Fruit fly (Drosophila melanogaster) S2 (cell line): ENCODE data around the gene CIA30.

Source experiments
- CG8478 ChIP-seq: fragments of >200 bp; optimal IDR thresholded peaks from 2 replicates; lab custom pipeline; 2018
- CTCF ChIP-seq, 2 experiments: fragments of >200 bp; optimal IDR thresholded peaks; 2 replicates each; lab custom pipeline; 2018

DNA sequence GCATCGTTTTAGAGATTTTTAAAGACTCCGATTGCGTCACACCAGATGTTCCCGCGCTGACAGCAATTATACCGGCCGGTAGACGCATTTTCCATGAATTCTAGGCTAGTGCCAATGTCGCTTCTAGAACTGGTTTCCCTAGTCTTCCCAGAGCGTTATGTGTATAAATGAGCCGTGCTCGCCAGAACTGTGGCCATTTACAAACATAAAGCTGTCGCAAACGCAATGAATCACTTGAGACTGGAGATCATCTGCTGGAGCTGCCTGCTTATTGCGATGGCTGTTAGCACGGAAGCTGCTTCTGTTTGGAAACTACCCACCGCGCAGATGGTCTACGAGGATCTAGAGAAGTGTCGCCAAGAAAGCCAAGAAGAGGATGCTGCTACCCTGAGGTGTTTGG, 22.5 kb upstream of the CIA30 start, which contains the start of gene Obp99d:
- TF ChIP-seq CG8478 = no peak
- TF ChIP-seq CTCF (optimal IDR thresholded peaks at IDR 0.05; lab: Kevin White, UChicago) = peak in 1 of 2 experiments; percentile 22
